Fruit fly (Drosophila melanogaster) whole organism, embryonic: Measurements from ENCODE around the gene CG31633.
A peak's percentile ranks its signal among the peaks of the same experiment; 100 is the strongest.

ENCODE experiments used
- Bgb ChIP-seq: fragments of 200-800 bp; sonication (Bioruptor generic); IDR thresholded peaks from 2 replicates; pipeline ENCODE4 v1.3.6; 2022; ENCODE audit warnings: missing biosample characterization, missing genetic modification characterization; ENCODE audit not compliant: partially characterized antibody
- CG10431 ChIP-seq: fragments of 200-800 bp; sonication (Bioruptor generic); optimal IDR thresholded peaks from 3 replicates; lab custom pipeline; 2018; ENCODE audit warnings: missing biosample characterization, mild to moderate bottlenecking, missing genetic modification characterization
- CG10654 ChIP-seq: fragments of 200-800 bp; sonication (Bioruptor generic); optimal IDR thresholded peaks from 2 replicates; lab custom pipeline; 2016; ENCODE audit warnings: missing biosample characterization, missing genetic modification characterization
- CG11093 ChIP-seq: fragments of 200-800 bp; sonication (Bioruptor generic); IDR thresholded peaks from 3 replicates; pipeline ENCODE4 v1.3.6; 2022; ENCODE audit warnings: missing biosample characterization, missing genetic modification characterization
- CG12391 ChIP-seq: fragments of 200-800 bp; sonication (Bioruptor generic); optimal IDR thresholded peaks from 3 replicates; lab custom pipeline; 2018; ENCODE audit warnings: missing biosample characterization, mild to moderate bottlenecking, missing genetic modification characterization, moderate library complexity
- CG13624 ChIP-seq: fragments of 200-800 bp; sonication (Bioruptor generic); optimal IDR thresholded peaks from 2 replicates; lab custom pipeline; 2016; ENCODE audit warnings: missing biosample characterization, missing genetic modification characterization
- CG13894 ChIP-seq: fragments of 200-800 bp; sonication (Bioruptor generic); optimal IDR thresholded peaks from 3 replicates; lab custom pipeline; 2018; ENCODE audit warnings: missing biosample characterization, mild to moderate bottlenecking, missing genetic modification characterization, moderate library complexity
- CG15073 ChIP-seq: fragments of 200-800 bp; sonication (Bioruptor generic); optimal IDR thresholded peaks from 2 replicates; lab custom pipeline; 2016; ENCODE audit warnings: missing biosample characterization, missing genetic modification characterization
- CG1603 ChIP-seq: fragments of 200-800 bp; sonication (Bioruptor generic); optimal IDR thresholded peaks from 2 replicates; lab custom pipeline; 2019; ENCODE audit warnings: missing biosample characterization, mild to moderate bottlenecking, missing genetic modification characterization, moderate library complexity
- CG18262 ChIP-seq: fragments of 200-800 bp; optimal IDR thresholded peaks from 3 replicates; lab custom pipeline; 2019; ENCODE audit warnings: missing biosample characterization, mild to moderate bottlenecking, missing genetic modification characterization, moderate library complexity
- CG2129 ChIP-seq: fragments of 200-800 bp; sonication (Bioruptor generic); IDR thresholded peaks from 2 replicates; pipeline ENCODE4 v1.3.6; 2022; ENCODE audit warnings: missing biosample characterization, missing genetic modification characterization; ENCODE audit not compliant: partially characterized antibody
- CG31224 ChIP-seq: fragments of 200-800 bp; sonication (Bioruptor generic); IDR thresholded peaks from 2 replicates; pipeline ENCODE4 v1.3.6; 2022; ENCODE audit warnings: missing biosample characterization, missing genetic modification characterization
- CG31365 ChIP-seq: fragments of 200-800 bp; sonication (Bioruptor generic); optimal IDR thresholded peaks from 2 replicates; lab custom pipeline; 2018; ENCODE audit warnings: missing biosample characterization, mild to moderate bottlenecking, missing genetic modification characterization
- CG32532 ChIP-seq: fragments of 200-800 bp; sonication (Bioruptor generic); IDR thresholded peaks from 2 replicates; pipeline ENCODE4 v1.3.6; 2022; ENCODE audit warnings: missing biosample characterization, missing genetic modification characterization
- CG3407 ChIP-seq: fragments of 200-800 bp; sonication (Bioruptor generic); optimal IDR thresholded peaks from 2 replicates; lab custom pipeline; 2018; ENCODE audit warnings: missing biosample characterization, mild to moderate bottlenecking, missing genetic modification characterization
- CG34376 ChIP-seq: fragments of 200-800 bp; sonication (Bioruptor generic); optimal IDR thresholded peaks from 2 replicates; lab custom pipeline; 2018; ENCODE audit warnings: missing biosample characterization, mild to moderate bottlenecking, missing genetic modification characterization
- CG4617 ChIP-seq: fragments of 200-800 bp; sonication (Bioruptor generic); optimal IDR thresholded peaks from 3 replicates; lab custom pipeline; 2016; ENCODE audit warnings: missing biosample characterization, missing genetic modification characterization, borderline replicate concordance
- CG7928 ChIP-seq: fragments of 200-800 bp; sonication (Bioruptor generic); optimal IDR thresholded peaks from 2 replicates; lab custom pipeline; 2017; ENCODE audit warnings: missing biosample characterization, mild to moderate bottlenecking, missing genetic modification characterization
- CG8281 ChIP-seq: fragments of 200-800 bp; sonication (Bioruptor generic); optimal IDR thresholded peaks from 2 replicates; lab custom pipeline; 2018; ENCODE audit warnings: missing biosample characterization, mild to moderate bottlenecking, missing genetic modification characterization, moderate library complexity
- CG8290 ChIP-seq, 3 experiments: fragments of 200-800 bp; sonication (Bioruptor generic); optimal IDR thresholded peaks; 2 replicates each; lab custom pipeline; 2016 to 2019; ENCODE audit warnings: missing biosample characterization in 3 of 3, missing genetic modification characterization in 3 of 3, mild to moderate bottlenecking in 2 of 3, moderate library complexity in 1 of 3
- CG8388 ChIP-seq: fragments of 200-800 bp; sonication (Bioruptor generic); optimal IDR thresholded peaks from 2 replicates; lab custom pipeline; 2019; ENCODE audit warnings: missing biosample characterization, mild to moderate bottlenecking, missing genetic modification characterization, moderate library complexity
- CG9797 ChIP-seq: fragments of 200-800 bp; sonication (Bioruptor generic); optimal IDR thresholded peaks from 3 replicates; lab custom pipeline; 2018; ENCODE audit warnings: missing biosample characterization, mild to moderate bottlenecking, missing genetic modification characterization
- CrebB ChIP-seq: fragments of 200-800 bp; sonication (Bioruptor generic); optimal IDR thresholded peaks from 3 replicates; lab custom pipeline; 2018; ENCODE audit warnings: missing biosample characterization, mild to moderate bottlenecking, missing genetic modification characterization
- Dfd ChIP-seq, 2 experiments: fragments of >200 bp; optimal IDR thresholded peaks; 2 replicates each; lab custom pipeline; 2017; ENCODE audit warnings: missing biosample characterization in 2 of 2, missing genetic modification characterization in 2 of 2
- Fer2 ChIP-seq: fragments of 200-800 bp; sonication (Bioruptor generic); optimal IDR thresholded peaks from 2 replicates; lab custom pipeline; 2018; ENCODE audit warnings: missing biosample characterization, mild to moderate bottlenecking, missing genetic modification characterization, moderate library complexity
- Gsc ChIP-seq: fragments of 200-800 bp; sonication (Bioruptor generic); IDR thresholded peaks from 2 replicates; pipeline ENCODE4 v1.3.6; 2022; ENCODE audit warnings: missing biosample characterization, missing genetic modification characterization
- HHEX ChIP-seq: fragments of 200-800 bp; sonication (Bioruptor generic); optimal IDR thresholded peaks from 3 replicates; lab custom pipeline; 2017; ENCODE audit warnings: missing biosample characterization, mild to moderate bottlenecking, missing genetic modification characterization, missing genetic modification reagents
- Lhr ChIP-seq: fragments of 200-800 bp; sonication (Bioruptor generic); optimal IDR thresholded peaks from 3 replicates; lab custom pipeline; 2017; ENCODE audit warnings: mild to moderate bottlenecking, missing biosample characterization, missing genetic modification reagents, missing genetic modification characterization
- NK7.1 ChIP-seq: fragments of 200-800 bp; sonication (Bioruptor generic); optimal IDR thresholded peaks from 3 replicates; lab custom pipeline; 2016; ENCODE audit warnings: missing biosample characterization, missing genetic modification characterization
- Sin3A ChIP-seq: fragments of >200 bp; optimal IDR thresholded peaks from 2 replicates; lab custom pipeline; 2018
- ap ChIP-seq: fragments of 200-800 bp; sonication (Bioruptor generic); IDR thresholded peaks from 2 replicates; pipeline ENCODE4 v1.3.6; 2022; ENCODE audit warnings: missing biosample characterization, missing genetic modification characterization
- ara ChIP-seq: fragments of 200-800 bp; sonication (Bioruptor generic); IDR thresholded peaks from 2 replicates; pipeline ENCODE4 v1.3.6; 2022; ENCODE audit warnings: missing biosample characterization, missing genetic modification characterization
- cas ChIP-seq: fragments of 200-800 bp; sonication (Bioruptor generic); IDR thresholded peaks from 2 replicates; pipeline ENCODE4 v1.3.6; 2022; ENCODE audit warnings: missing biosample characterization, missing genetic modification characterization
- eve ChIP-seq, 2 experiments: fragments of >200 bp; optimal IDR thresholded peaks; 2 replicates each; lab custom pipeline; 2017; ENCODE audit warnings: missing biosample characterization in 2 of 2, missing genetic modification characterization in 2 of 2
- fd64A ChIP-seq: fragments of 200-800 bp; sonication (Bioruptor generic); optimal IDR thresholded peaks from 3 replicates; lab custom pipeline; 2018; ENCODE audit warnings: missing biosample characterization, mild to moderate bottlenecking, missing genetic modification characterization
- ftz-f1 ChIP-seq: fragments of 200-800 bp; sonication (Bioruptor generic); optimal IDR thresholded peaks from 2 replicates; lab custom pipeline; 2016; ENCODE audit warnings: missing biosample characterization, missing genetic modification characterization
- grau ChIP-seq: fragments of 200-800 bp; optimal IDR thresholded peaks from 3 replicates; lab custom pipeline; 2019; ENCODE audit warnings: missing biosample characterization, mild to moderate bottlenecking, missing genetic modification characterization, moderate library complexity
- hbn ChIP-seq: fragments of 200-800 bp; sonication (Bioruptor generic); IDR thresholded peaks from 2 replicates; pipeline ENCODE4 v1.3.6; 2022; ENCODE audit warnings: missing biosample characterization, missing genetic modification characterization; ENCODE audit not compliant: partially characterized antibody
- luna ChIP-seq: fragments of 200-800 bp; sonication (Bioruptor generic); optimal IDR thresholded peaks from 2 replicates; lab custom pipeline; 2016; ENCODE audit warnings: missing biosample characterization, missing genetic modification characterization
- nom ChIP-seq: fragments of 200-800 bp; sonication (Bioruptor generic); optimal IDR thresholded peaks from 2 replicates; lab custom pipeline; 2017; ENCODE audit warnings: missing biosample characterization, missing genetic modification characterization, mild to moderate bottlenecking, moderate library complexity, missing genetic modification reagents
- odd ChIP-seq: fragments of 200-800 bp; sonication (Bioruptor generic); optimal IDR thresholded peaks from 2 replicates; lab custom pipeline; 2017; ENCODE audit warnings: missing biosample characterization, mild to moderate bottlenecking, missing genetic modification characterization
- sd ChIP-seq: fragments of 200-800 bp; sonication (Bioruptor generic); optimal IDR thresholded peaks from 3 replicates; lab custom pipeline; 2018; ENCODE audit warnings: missing biosample characterization, mild to moderate bottlenecking, missing genetic modification characterization, moderate library complexity
- slou ChIP-seq: fragments of 200-800 bp; sonication (Bioruptor generic); optimal IDR thresholded peaks from 3 replicates; lab custom pipeline; 2016; ENCODE audit warnings: missing biosample characterization, missing genetic modification characterization
- tll ChIP-seq, 2 experiments: fragments of 200-800 bp in 1 of 2; fragments of >200 bp in 1 of 2; sonication (Bioruptor generic) in 1 of 2; optimal IDR thresholded peaks; 2 replicates each; lab custom pipeline; 2017 to 2019; ENCODE audit warnings: missing biosample characterization in 2 of 2, missing genetic modification characterization in 2 of 2, mild to moderate bottlenecking in 1 of 2, moderate library complexity in 1 of 2
- trem ChIP-seq: fragments of 200-800 bp; optimal IDR thresholded peaks from 3 replicates; lab custom pipeline; 2019; ENCODE audit warnings: missing biosample characterization, mild to moderate bottlenecking, missing genetic modification characterization, moderate library complexity
- tup ChIP-seq: fragments of 200-800 bp; sonication (Bioruptor generic); optimal IDR thresholded peaks from 2 replicates; lab custom pipeline; 2016; ENCODE audit warnings: missing biosample characterization, mild to moderate bottlenecking, missing genetic modification characterization, moderate library complexity
- tx ChIP-seq: fragments of 200-800 bp; sonication (Bioruptor generic); optimal IDR thresholded peaks from 2 replicates; lab custom pipeline; 2016; ENCODE audit warnings: missing biosample characterization, missing genetic modification characterization
- zen2 ChIP-seq: fragments of 200-800 bp; sonication (Bioruptor generic); IDR thresholded peaks from 3 replicates; pipeline ENCODE4 v1.3.6; 2022; ENCODE audit warnings: missing biosample characterization, missing genetic modification characterization; ENCODE audit not compliant: partially characterized antibody
- zfh1 ChIP-seq: fragments of 200-800 bp; sonication (Bioruptor generic); IDR thresholded peaks from 3 replicates; pipeline ENCODE4 v1.3.6; 2022; ENCODE audit warnings: missing biosample characterization, missing genetic modification characterization

CG31633 gene

dm6 chr2L:6648163-6648628 is 7.9 kb downstream of the CG31633 start (continued):
- TF ChIP-seq CG10431: peak; percentile 80
- TF ChIP-seq tx (GFP tag; lab: Kevin White, UChicago): peak; percentile 89
- TF ChIP-seq fd64A: peak; percentile 52
- peak; percentile 88 for TF ChIP-seq CG31224
- peak; percentile 66 for TF ChIP-seq Sin3A (lab: Kevin White, UChicago)
- peak; percentile 35 for TF ChIP-seq CG9797 (GFP tag; lab: Kevin White, UChicago)
- peak; percentile 92 for TF ChIP-seq Fer2
- peak; percentile 95 for TF ChIP-seq CG18262 (tag; lab: Kevin White, UChicago)
- peak; percentile 86 for TF ChIP-seq ara (GFP tag; lab: Robert Waterston, UW)
- TF ChIP-seq Bgb (GFP tag; lab: Robert Waterston, UW): no peak
- peak; percentile 82 for TF ChIP-seq CG1603 (tag; lab: Kevin White, UChicago)
- TF ChIP-seq luna (GFP tag; lab: Kevin White, UChicago): peak; percentile 67
- no peak for TF ChIP-seq CG2129
- TF ChIP-seq tup (GFP tag; lab: Kevin White, UChicago): peak; percentile 83
- peak; percentile 94 for TF ChIP-seq CG13894
- TF ChIP-seq odd (GFP tag; lab: Kevin White, UChicago): peak; percentile 94
- TF ChIP-seq CG8281 (tag; lab: Kevin White, UChicago): peak; percentile 86
- TF ChIP-seq CG31365: peak; percentile 74
- peak; percentile 90 for TF ChIP-seq CG13624
- peak; percentile 70 for TF ChIP-seq NK7.1 (GFP tag; lab: Kevin White, UChicago)
- peak; percentile 91 for TF ChIP-seq CrebB (tag; lab: Kevin White, UChicago)
- peak; percentile 89 for TF ChIP-seq CG8290 (GFP tag; optimal IDR thresholded peaks at IDR 0.05; lab: Kevin White, UChicago)
- TF ChIP-seq CG8290 (tag; optimal IDR thresholded peaks at IDR 0.05; lab: Kevin White, UChicago): peak; percentile 88 to 92
- TF ChIP-seq Gsc (GFP tag; lab: Robert Waterston, UW): peak; percentile 73
- TF ChIP-seq zfh1 (GFP tag; lab: Robert Waterston, UW): peak; percentile 90
- TF ChIP-seq CG34376: peak; percentile 95
- peak; percentile 94 for TF ChIP-seq CG10654
- no peak for TF ChIP-seq zen2
- peak; percentile 83 for TF ChIP-seq Lhr
- peak; percentile 91 for TF ChIP-seq CG3407
- peak; percentile 87 for TF ChIP-seq sd (tag; lab: Kevin White, UChicago)
- peak; percentile 78 for TF ChIP-seq ap
- TF ChIP-seq CG7928 (GFP tag; lab: Kevin White, UChicago): peak; percentile 77
- peak; percentile 80 for TF ChIP-seq CG11093
- peak; percentile 71 for TF ChIP-seq nom
- peak; percentile 87 for TF ChIP-seq CG4617
- TF ChIP-seq hbn (GFP tag; lab: Robert Waterston, UW): no peak
- TF ChIP-seq ftz-f1 (GFP tag; lab: Kevin White, UChicago): peak; percentile 22
- peak; percentile 98 for TF ChIP-seq CG12391 (tag; lab: Kevin White, UChicago)
- TF ChIP-seq slou (GFP tag; lab: Kevin White, UChicago): peak; percentile 91
- TF ChIP-seq tll (GFP tag; optimal IDR thresholded peaks at IDR 0.05; lab: Kevin White, UChicago): peak; percentile 28
- TF ChIP-seq cas: peak; percentile 86
- peak; percentile 95 for TF ChIP-seq CG32532 (GFP tag; lab: Robert Waterston, UW)
- TF ChIP-seq trem (tag; lab: Kevin White, UChicago): peak; percentile 90
- peak; percentile 94 for TF ChIP-seq HHEX
- no peak for TF ChIP-seq eve (GFP tag; optimal IDR thresholded peaks at IDR 0.05; lab: Kevin White, UChicago)
- TF ChIP-seq grau (tag; lab: Kevin White, UChicago): peak; percentile 96
- peak; percentile 73 for TF ChIP-seq CG15073 (GFP tag; lab: Kevin White, UChicago)
- TF ChIP-seq CG8388 (GFP tag; lab: Kevin White, UChicago): peak; percentile 93
- TF ChIP-seq Dfd (GFP tag; optimal IDR thresholded peaks at IDR 0.05; lab: Kevin White, UChicago): peak in 1 of 2 experiments; percentile 51
